Fruit fly (Drosophila melanogaster): ENCODE measurements around the gene CG43057.
A peak's percentile ranks its signal among the peaks of the same experiment; 100 is the strongest.

CG43057 gene

DNA sequence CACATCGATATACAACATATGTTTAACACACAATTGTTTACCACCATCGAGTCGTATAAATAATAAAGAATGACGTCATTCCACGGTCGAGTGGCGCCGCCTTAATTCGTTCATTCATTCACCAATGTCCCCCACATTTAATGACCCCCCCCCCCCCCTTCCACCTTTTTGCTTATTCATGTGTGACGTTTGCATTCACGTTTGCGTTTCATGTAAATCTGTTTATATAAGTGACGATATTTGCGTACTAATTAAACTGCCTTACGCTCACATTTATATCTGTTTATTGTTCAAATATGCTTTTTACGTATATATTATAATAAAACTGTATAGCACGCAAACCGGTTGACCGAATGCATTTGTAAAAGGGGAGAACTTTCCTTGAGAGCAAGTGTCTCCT is 10.2 kb downstream of the CG43057 start (continued):
- no peak for TF ChIP-seq az2 (GFP tag; optimal IDR thresholded peaks at IDR 0.05)
- TF ChIP-seq vvl (GFP tag; IDR thresholded peaks at IDR 0.05), result peak; percentile 77

dm6 chr2L:8232389-8232788 is 11.4 kb downstream of the CG43057 start:
- no peak for TF ChIP-seq CG30020 (tag; optimal IDR thresholded peaks at IDR 0.05)
- no peak for TF ChIP-seq CG31224 (GFP tag; IDR thresholded peaks at IDR 0.05)
- TF ChIP-seq Nf-YA (GFP tag; IDR thresholded peaks at IDR 0.05), result no peak
- peak; percentile 8 for TF ChIP-seq unpg (GFP tag; optimal IDR thresholded peaks at IDR 0.05)
- TF ChIP-seq al (GFP tag; IDR thresholded peaks at IDR 0.05), result no peak
- no peak for TF ChIP-seq CG2129 (GFP tag; IDR thresholded peaks at IDR 0.05; ENCODE audit: partially characterized antibody)
- no peak for TF ChIP-seq Lhr (GFP tag; optimal IDR thresholded peaks at IDR 0.05)
- no peak for TF ChIP-seq Dad (GFP tag; optimal IDR thresholded peaks at IDR 0.05)
- no peak for TF ChIP-seq Dref (GFP tag; IDR thresholded peaks at IDR 0.05)
- no peak for TF ChIP-seq CkIIα-i1 (GFP tag; IDR thresholded peaks at IDR 0.05)
- TF ChIP-seq Ets65A (GFP tag), result peak; percentile 80
- no peak for TF ChIP-seq tna (GFP tag; IDR thresholded peaks at IDR 0.05; ENCODE audit: partially characterized antibody)
- TF ChIP-seq gem (tag; optimal IDR thresholded peaks at IDR 0.05), result peak; percentile 45
- TF ChIP-seq gro (GFP tag; optimal IDR thresholded peaks at IDR 0.05), result no peak
- TF ChIP-seq mirr (GFP tag; optimal IDR thresholded peaks at IDR 0.05), result no peak
- TF ChIP-seq D19A (tag; optimal IDR thresholded peaks at IDR 0.05), result no peak
- no peak for TF ChIP-seq Awh (GFP tag; IDR thresholded peaks at IDR 0.05)
- TF ChIP-seq NFAT (GFP tag; IDR thresholded peaks at IDR 0.05), result no peak
- no peak for TF ChIP-seq Dip2 (GFP tag; IDR thresholded peaks at IDR 0.05)
- no peak for TF ChIP-seq Sry-δ (GFP tag; optimal IDR thresholded peaks at IDR 0.05)
- TF ChIP-seq CG17359 (tag; optimal IDR thresholded peaks at IDR 0.05), result peak; percentile 4
- TF ChIP-seq Trl (optimal IDR thresholded peaks at IDR 0.05), result no peak
- TF ChIP-seq Trl (GFP tag; optimal IDR thresholded peaks at IDR 0.05), result no peak
- no peak for TF ChIP-seq CG10147 (GFP tag; optimal IDR thresholded peaks at IDR 0.05)
- no peak for TF ChIP-seq CG13624 (GFP tag; optimal IDR thresholded peaks at IDR 0.05)
- no peak for TF ChIP-seq ato (GFP tag; IDR thresholded peaks at IDR 0.05; ENCODE audit: partially characterized antibody)
- TF ChIP-seq CG12744 (GFP tag; optimal IDR thresholded peaks at IDR 0.05), result no peak
- TF ChIP-seq hbn (GFP tag; IDR thresholded peaks at IDR 0.05; ENCODE audit: partially characterized antibody), result no peak
- TF ChIP-seq CG4617 (GFP tag; optimal IDR thresholded peaks at IDR 0.05; ENCODE audit: borderline replicate concordance), result no peak
- TF ChIP-seq Med (GFP tag), result peak; percentile 66
- 0 out of 3 replicates have a peak, but pooled peaks have one; percentile 23 for TF ChIP-seq dysf (GFP tag; IDR thresholded peaks at IDR 0.05)
- peak; percentile 27 for TF ChIP-seq Sox102F (GFP tag; optimal IDR thresholded peaks at IDR 0.05)
- TF ChIP-seq hb (GFP tag; IDR thresholded peaks at IDR 0.05; ENCODE audit: partially characterized antibody), result no peak
- TF ChIP-seq Fer2 (tag; optimal IDR thresholded peaks at IDR 0.05), result no peak
- TF ChIP-seq CG11504 (tag; optimal IDR thresholded peaks at IDR 0.05), result peak; percentile 16
- TF ChIP-seq CG7963 (GFP tag; IDR thresholded peaks at IDR 0.05; ENCODE audit: partially characterized antibody), result no peak
- no peak for TF ChIP-seq dm (GFP tag; optimal IDR thresholded peaks at IDR 0.05)
- TF ChIP-seq CG5180 (GFP tag; optimal IDR thresholded peaks at IDR 0.05), result no peak
- no peak for TF ChIP-seq odd (GFP tag; optimal IDR thresholded peaks at IDR 0.05)
- no peak for TF ChIP-seq CG17912 (GFP tag; optimal IDR thresholded peaks at IDR 0.05)
- TF ChIP-seq CG16863 (GFP tag; optimal IDR thresholded peaks at IDR 0.05), result no peak
- TF ChIP-seq row (GFP tag; IDR thresholded peaks at IDR 0.05), result no peak; the same call in 2 of the 3 replicates
- no peak for TF ChIP-seq bbx (GFP tag; IDR thresholded peaks at IDR 0.05; ENCODE audit: partially characterized antibody)
- no peak for TF ChIP-seq CG33557 (GFP tag; optimal IDR thresholded peaks at IDR 0.05)
- TF ChIP-seq ranshi (GFP tag; IDR thresholded peaks at IDR 0.05), result no peak
- TF ChIP-seq chif (GFP tag; optimal IDR thresholded peaks at IDR 0.05), result peak in 1 of 2 experiments; percentile 6
- no peak for TF ChIP-seq PHDP (tag; optimal IDR thresholded peaks at IDR 0.05)
- TF ChIP-seq CG6689 (GFP tag; IDR thresholded peaks at IDR 0.05), result peak; percentile 28; the same call in 1 of the 2 replicates

Measured in whole organism, embryonic.